Worm (Caenorhabditis elegans) whole organism, early embryonic: ENCODE results near the gene bus-8B.

Experiments
- aly-1 ChIP-seq: sonication (generic microtip); optimal IDR thresholded peaks from 2 replicates; lab custom pipeline; 2016; ENCODE audit warnings: missing genetic modification characterization, missing compliant biosample characterization
- ama-1 ChIP-seq: fragments of 150-350 bp; optimal IDR thresholded peaks from 2 replicates; lab custom pipeline; 2014
- ceh-36 ChIP-seq: sonication (generic microtip); optimal IDR thresholded peaks from 2 replicates; lab custom pipeline; 2016; ENCODE audit warnings: missing genetic modification characterization, inconsistent platforms, missing compliant biosample characterization
- hmbx-1 ChIP-seq: sonication (generic microtip); optimal IDR thresholded peaks from 2 replicates; lab custom pipeline; 2016; ENCODE audit warnings: mild to moderate bottlenecking, missing genetic modification characterization, missing compliant biosample characterization

- TF ChIP-seq ama-1 (lab: Kevin White, UChicago): no peak
- TF ChIP-seq ceh-36 (tag; lab: Kevin White, UChicago): no peak
- TF ChIP-seq hmbx-1 (tag; lab: Kevin White, UChicago): no peak
- TF ChIP-seq aly-1: no peak
These were observed 16.8 kb upstream of the bus-8B start for ce11 chrX:5476357-5476756.
